Fruit fly (Drosophila melanogaster) whole organism, adult: Measurements from ENCODE around the gene CG13733.
A peak's percentile ranks its signal among the peaks of the same experiment; 100 is the strongest.

Experiments used
- CG11617 ChIP-seq: fragments of 200-800 bp; sonication (Bioruptor generic); optimal IDR thresholded peaks from 2 replicates; lab custom pipeline; 2017; ENCODE audit warnings: mild to moderate bottlenecking, missing biosample characterization, missing genetic modification reagents, missing genetic modification characterization
- CG12768 ChIP-seq: fragments of 200-800 bp; sonication (Bioruptor generic); optimal IDR thresholded peaks from 2 replicates; lab custom pipeline; 2017; ENCODE audit warnings: missing biosample characterization, missing genetic modification characterization, mild to moderate bottlenecking, moderate library complexity, missing genetic modification reagents
- CG14711 ChIP-seq: fragments of 200-800 bp; sonication (Bioruptor generic); optimal IDR thresholded peaks from 2 replicates; lab custom pipeline; 2018; ENCODE audit warnings: missing biosample characterization, mild to moderate bottlenecking, missing genetic modification characterization, moderate library complexity
- CG1620 ChIP-seq: fragments of 200-800 bp; sonication (Bioruptor generic); optimal IDR thresholded peaks from 2 replicates; lab custom pipeline; 2016; ENCODE audit warnings: missing biosample characterization, missing genetic modification characterization
- CG33017 ChIP-seq: fragments of 200-800 bp; sonication (Bioruptor generic); optimal IDR thresholded peaks from 2 replicates; lab custom pipeline; 2018; ENCODE audit warnings: missing biosample characterization, mild to moderate bottlenecking, missing genetic modification characterization, moderate library complexity
- CG5204 ChIP-seq: fragments of 200-800 bp; sonication (Bioruptor generic); optimal IDR thresholded peaks from 2 replicates; lab custom pipeline; 2016; ENCODE audit warnings: missing biosample characterization, missing genetic modification characterization
- CG7045 ChIP-seq: fragments of 200-800 bp; sonication (Bioruptor generic); optimal IDR thresholded peaks from 2 replicates; lab custom pipeline; 2017; ENCODE audit warnings: missing biosample characterization, mild to moderate bottlenecking, missing genetic modification characterization
- CG7101 ChIP-seq: fragments of 200-800 bp; sonication (Bioruptor generic); optimal IDR thresholded peaks from 2 replicates; lab custom pipeline; 2018; ENCODE audit warnings: missing biosample characterization, mild to moderate bottlenecking, missing genetic modification characterization, moderate library complexity
- Clk ChIP-seq: fragments of 200-800 bp; sonication (Bioruptor generic); optimal IDR thresholded peaks from 2 replicates; lab custom pipeline; 2017; ENCODE audit warnings: missing biosample characterization, missing genetic modification characterization
- Crg-1 ChIP-seq: fragments of 200-800 bp; sonication (Bioruptor generic); optimal IDR thresholded peaks from 2 replicates; lab custom pipeline; 2016; ENCODE audit warnings: missing biosample characterization, missing genetic modification characterization
- Hr96 ChIP-seq: fragments of 200-800 bp; sonication (Bioruptor generic); optimal IDR thresholded peaks from 2 replicates; lab custom pipeline; 2016; ENCODE audit warnings: missing biosample characterization, missing genetic modification characterization
- Mnt ChIP-seq: fragments of 200-800 bp; sonication (Bioruptor generic); optimal IDR thresholded peaks from 2 replicates; lab custom pipeline; 2016; ENCODE audit warnings: missing biosample characterization, mild to moderate bottlenecking, missing genetic modification characterization
- bab1 ChIP-seq: fragments of 200-800 bp; sonication (Bioruptor generic); optimal IDR thresholded peaks from 3 replicates; lab custom pipeline; 2019; ENCODE audit warnings: missing biosample characterization, mild to moderate bottlenecking, missing genetic modification characterization, moderate library complexity
- cic ChIP-seq: fragments of 200-800 bp; sonication (Bioruptor generic); optimal IDR thresholded peaks from 2 replicates; lab custom pipeline; 2017; ENCODE audit warnings: missing biosample characterization, mild to moderate bottlenecking, missing genetic modification characterization, moderate library complexity
- cnc ChIP-seq, 2 experiments: fragments of >200 bp; optimal IDR thresholded peaks; 2 replicates each; lab custom pipeline; 2017
- kay ChIP-seq: fragments of 200-800 bp; sonication (Bioruptor generic); peaks from one replicate; lab custom pipeline; 2016; ENCODE audit warnings: missing biosample characterization, missing genetic modification characterization, borderline replicate concordance
- ovo ChIP-seq: fragments of 200-800 bp; sonication (Bioruptor generic); optimal IDR thresholded peaks from 2 replicates; lab custom pipeline; 2016; ENCODE audit warnings: missing biosample characterization, missing genetic modification characterization
- pad ChIP-seq: fragments of 200-800 bp; sonication (Bioruptor generic); optimal IDR thresholded peaks from 3 replicates; lab custom pipeline; 2017; ENCODE audit warnings: missing biosample characterization, missing genetic modification characterization, mild to moderate bottlenecking, moderate library complexity, missing genetic modification reagents
- tj ChIP-seq: fragments of 200-800 bp; sonication (Bioruptor generic); optimal IDR thresholded peaks from 3 replicates; lab custom pipeline; 2017; ENCODE audit warnings: missing biosample characterization, mild to moderate bottlenecking, missing genetic modification characterization, moderate library complexity
- toe ChIP-seq: fragments of 200-800 bp; sonication (Bioruptor generic); optimal IDR thresholded peaks from 2 replicates; lab custom pipeline; 2016; ENCODE audit warnings: missing biosample characterization, missing genetic modification characterization

The CG13733 gene

dm6 chr3L:17478826-17479225, at the start of gene CG13733, which contains the start of gene qjt:
Gene CG13733 (minus strand): TSS chr3L:17478926.
Gene qjt (plus strand): TSS chr3L:17479096.
- no peak for TF ChIP-seq CG7101 (tag; lab: Kevin White, UChicago)
- TF ChIP-seq CG7045 (GFP tag; lab: Kevin White, UChicago) = no peak
- no peak for TF ChIP-seq bab1
- no peak for TF ChIP-seq CG5204 (GFP tag; lab: Kevin White, UChicago)
- no peak for TF ChIP-seq Crg-1 (GFP tag; lab: Kevin White, UChicago)
- no peak for TF ChIP-seq CG14711 (tag; lab: Kevin White, UChicago)
- no peak for TF ChIP-seq Mnt (GFP tag; lab: Kevin White, UChicago)
- TF ChIP-seq toe (GFP tag; lab: Kevin White, UChicago) = no peak
- no peak for TF ChIP-seq ovo (GFP tag; lab: Kevin White, UChicago)
- TF ChIP-seq Clk = no peak
- no peak for TF ChIP-seq cnc (optimal IDR thresholded peaks at IDR 0.05; lab: Kevin White, UChicago)

- no peak for TF ChIP-seq cnc (optimal IDR thresholded peaks at IDR 0.05; lab: Kevin White, UChicago)
- peak; percentile 77 for TF ChIP-seq toe (GFP tag; lab: Kevin White, UChicago)
- peak; percentile 62 for TF ChIP-seq CG12768 (GFP tag; lab: Kevin White, UChicago)
- peak; percentile 77 for TF ChIP-seq ovo (GFP tag; lab: Kevin White, UChicago)
- peak; percentile 64 for TF ChIP-seq Hr96
- TF ChIP-seq Crg-1 (GFP tag; lab: Kevin White, UChicago) = peak; percentile 81
- peak; percentile 54 for TF ChIP-seq CG7045 (GFP tag; lab: Kevin White, UChicago)
- peak; percentile 64 for TF ChIP-seq Mnt (GFP tag; lab: Kevin White, UChicago)
- TF ChIP-seq CG7101 (tag; lab: Kevin White, UChicago) = peak; percentile 68
- no peak for TF ChIP-seq cic (GFP tag; lab: Kevin White, UChicago)
- peak; percentile 74 for TF ChIP-seq CG11617 (GFP tag; lab: Kevin White, UChicago)
- peak; percentile 57 for TF ChIP-seq CG14711 (tag; lab: Kevin White, UChicago)
- TF ChIP-seq CG5204 (GFP tag; lab: Kevin White, UChicago) = peak; percentile 68
- TF ChIP-seq kay = no peak
- peak; percentile 80 for TF ChIP-seq pad (GFP tag; lab: Kevin White, UChicago)
- TF ChIP-seq Clk = peak; percentile 79
- TF ChIP-seq CG33017 = peak; percentile 28
- TF ChIP-seq CG1620 = peak; percentile 81
- TF ChIP-seq bab1 = peak; percentile 6
- peak; percentile 52 for TF ChIP-seq tj (GFP tag; lab: Kevin White, UChicago)
Measured at dm6 chr3L:17513893-17514616, 35.3 kb upstream of the CG13733 start, which contains the start of the genes U4-U6-60K and CG7564. Gene U4-U6-60K (minus strand): TSS chr3L:17513912. Gene CG7564 (plus strand): TSS chr3L:17514298.

- no peak for TF ChIP-seq CG1620
- TF ChIP-seq Hr96 = no peak
- TF ChIP-seq CG5204 (GFP tag; lab: Kevin White, UChicago) = no peak
- no peak for TF ChIP-seq CG12768 (GFP tag; lab: Kevin White, UChicago)
Measured at dm6 chr3L:17513492-17513891, 34.8 kb upstream of the CG13733 start.

dm6 chr3L:17506830-17507229, 28.1 kb upstream of the CG13733 start:
- no peak for TF ChIP-seq bab1
- TF ChIP-seq kay = no peak
- TF ChIP-seq CG12768 (GFP tag; lab: Kevin White, UChicago) = no peak
- TF ChIP-seq tj (GFP tag; lab: Kevin White, UChicago) = no peak
- no peak for TF ChIP-seq CG5204 (GFP tag; lab: Kevin White, UChicago)
- no peak for TF ChIP-seq Crg-1 (GFP tag; lab: Kevin White, UChicago)
- TF ChIP-seq pad (GFP tag; lab: Kevin White, UChicago) = no peak
- no peak for TF ChIP-seq CG1620
- no peak for TF ChIP-seq CG33017
- TF ChIP-seq Clk = no peak
- no peak for TF ChIP-seq Mnt (GFP tag; lab: Kevin White, UChicago)
- no peak for TF ChIP-seq Hr96
- no peak for TF ChIP-seq cic (GFP tag; lab: Kevin White, UChicago)
- no peak for TF ChIP-seq CG7045 (GFP tag; lab: Kevin White, UChicago)
- no peak for TF ChIP-seq CG14711 (tag; lab: Kevin White, UChicago)
- no peak for TF ChIP-seq cnc (optimal IDR thresholded peaks at IDR 0.05; lab: Kevin White, UChicago)
- TF ChIP-seq CG7101 (tag; lab: Kevin White, UChicago) = no peak
- no peak for TF ChIP-seq ovo (GFP tag; lab: Kevin White, UChicago)
- TF ChIP-seq toe (GFP tag; lab: Kevin White, UChicago) = no peak
- no peak for TF ChIP-seq CG11617 (GFP tag; lab: Kevin White, UChicago)

- TF ChIP-seq toe (GFP tag; lab: Kevin White, UChicago) = no peak
- no peak for TF ChIP-seq Mnt (GFP tag; lab: Kevin White, UChicago)
Measured at dm6 chr3L:17506005-17506760, 27.5 kb upstream of the CG13733 start.

dm6 chr3L:17504538-17504937, 25.8 kb upstream of the CG13733 start:
- TF ChIP-seq CG1620 (no peak), CG7101 (tag; lab: Kevin White, UChicago) (no peak), kay (no peak), cnc (optimal IDR thresholded peaks at IDR 0.05; lab: Kevin White, UChicago) (no peak), cic (GFP tag; lab: Kevin White, UChicago) (no peak), Clk (no peak), ovo (GFP tag; lab: Kevin White, UChicago) (no peak), Hr96 (no peak), Mnt (GFP tag; lab: Kevin White, UChicago) (no peak), Crg-1 (GFP tag; lab: Kevin White, UChicago) (no peak), pad (GFP tag; lab: Kevin White, UChicago) (no peak), CG7045 (GFP tag; lab: Kevin White, UChicago) (no peak), CG11617 (GFP tag; lab: Kevin White, UChicago) (no peak), bab1 (no peak), CG14711 (tag; lab: Kevin White, UChicago) (no peak), CG12768 (GFP tag; lab: Kevin White, UChicago) (no peak), toe (GFP tag; lab: Kevin White, UChicago) (no peak), CG5204 (GFP tag; lab: Kevin White, UChicago) (no peak), CG33017 (no peak), tj (GFP tag; lab: Kevin White, UChicago) (no peak)
